Worm (Caenorhabditis elegans) whole organism, L4/young adult: ENCODE measurements around the gene K08D8.10.
"Not testable (repeated sequence)": the region's sequence is repeated elsewhere in the genome, so short reads cannot be mapped to it uniquely, and the experiment has no call there.

ENCODE experiments used
- W03F9.2 ChIP-seq: fragments of 150-350 bp; optimal IDR thresholded peaks from 2 replicates; lab custom pipeline; 2014; ENCODE audit warnings: missing biosample characterization, missing genetic modification characterization
- dao-5 ChIP-seq: sonication (generic microtip); optimal IDR thresholded peaks from 2 replicates; lab custom pipeline; 2016; ENCODE audit warnings: missing genotype, missing genetic modification characterization, moderate library complexity, missing compliant biosample characterization
- him-1 ChIP-seq: sonication (generic microtip); optimal IDR thresholded peaks from 2 replicates; lab custom pipeline; 2016; ENCODE audit warnings: missing genotype, missing genetic modification reagents, missing genetic modification characterization, missing compliant biosample characterization

The K08D8.10 gene

DNA sequence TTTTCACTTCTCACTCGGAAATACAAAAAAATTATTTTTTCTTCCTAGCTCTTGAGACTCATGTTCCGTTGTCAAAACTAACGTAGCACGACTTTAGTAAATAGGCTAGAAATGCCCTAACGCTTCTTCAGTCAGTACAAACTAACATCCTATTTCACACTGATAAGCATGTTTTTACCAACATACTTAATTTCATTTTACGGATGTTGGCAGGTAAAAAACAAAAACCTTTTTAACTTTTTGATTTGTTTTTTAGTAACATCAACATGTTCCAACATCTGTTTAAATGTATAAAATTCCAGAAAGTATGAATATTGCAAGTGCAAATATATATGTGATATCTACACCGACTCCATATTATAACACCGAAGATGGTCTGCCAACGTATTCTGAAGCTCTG is at the start of gene K08D8.10:
Gene K08D8.10, plus strand, starts transcription at position 301 of the 400 bp plus-strand sequence.
- TF ChIP-seq W03F9.2 (tag; lab: Kevin White, UChicago) (no peak), him-1 (tag; lab: Kevin White, UChicago) (no peak), dao-5 (tag; lab: Kevin White, UChicago) (no peak)

ce11 chrIV:12854372-12855114 is 45.8 kb upstream of the K08D8.10 start:
- no peak for TF ChIP-seq him-1 (tag; lab: Kevin White, UChicago)
- TF ChIP-seq dao-5 (tag; lab: Kevin White, UChicago), result no peak
- no peak for TF ChIP-seq W03F9.2 (tag; lab: Kevin White, UChicago)

DNA sequence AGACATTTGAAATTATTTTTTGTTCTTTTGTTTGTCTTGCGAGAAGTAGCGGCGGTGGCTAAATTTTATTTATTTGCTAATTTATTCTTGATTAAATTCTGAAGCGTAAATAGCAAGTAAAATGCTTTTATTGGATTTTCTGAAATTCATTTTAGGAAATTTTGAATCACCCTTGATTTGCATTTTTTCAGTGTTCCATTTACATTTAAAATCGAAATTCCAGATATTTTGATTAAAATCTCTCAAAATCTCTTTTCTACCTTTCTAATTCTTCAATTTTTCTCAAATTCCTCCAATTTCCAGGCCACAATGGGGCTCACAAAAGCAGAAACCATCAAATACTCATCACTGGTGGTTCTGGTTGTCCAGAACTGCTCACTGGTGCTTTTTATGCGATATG is 45.1 kb upstream of the K08D8.10 start, which contains the start of gene nstp-5:
Gene nstp-5, plus strand, starts transcription at position 301 of the 400 bp plus-strand sequence.
- no peak for TF ChIP-seq him-1 (tag; lab: Kevin White, UChicago)

DNA sequence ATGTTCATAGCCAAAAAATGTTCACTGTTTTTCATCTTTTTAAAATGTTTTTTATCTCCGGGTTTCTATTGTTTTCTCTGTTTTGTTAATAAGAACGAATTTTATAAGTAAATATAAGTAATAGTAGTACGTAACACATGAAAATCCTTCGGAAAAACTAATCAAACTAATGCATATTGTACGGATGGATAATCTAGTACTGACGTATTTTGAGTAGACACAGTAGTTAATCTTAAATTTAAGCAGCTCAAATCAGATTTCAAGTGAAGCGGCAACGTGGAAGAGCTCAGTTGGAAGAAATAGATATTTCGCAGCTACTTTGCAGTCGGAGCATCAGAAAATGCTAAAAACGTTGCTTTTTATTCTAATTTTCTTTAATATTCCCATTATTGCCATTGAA is 40.6 kb upstream of the K08D8.10 start, which contains the start of gene gcy-18:
Gene gcy-18, plus strand, starts transcription at position 301 of the 400 bp plus-strand sequence.
- no peak for TF ChIP-seq dao-5 (tag; lab: Kevin White, UChicago)
- no peak for TF ChIP-seq him-1 (tag; lab: Kevin White, UChicago)
- TF ChIP-seq W03F9.2 (tag; lab: Kevin White, UChicago), result no peak

DNA sequence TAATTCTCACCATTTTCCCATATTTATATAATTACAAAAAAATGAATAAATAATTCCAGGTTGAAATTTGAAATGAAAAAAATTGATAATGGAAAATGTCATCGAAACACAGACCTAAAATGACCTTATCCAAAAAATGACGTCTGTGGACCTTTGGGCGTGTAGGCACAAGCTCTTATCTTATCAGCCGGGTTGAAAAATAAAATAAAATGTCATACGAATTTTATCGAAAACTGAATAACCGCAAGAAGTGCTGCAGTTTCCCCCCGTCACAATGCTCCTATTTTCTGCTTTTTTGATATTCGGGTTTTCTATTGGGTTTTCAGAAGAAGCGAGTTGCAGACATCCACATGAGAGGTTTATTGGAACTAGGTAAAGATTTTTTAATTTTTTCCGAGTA is 34.5 kb upstream of the K08D8.10 start, which contains the start of gene clec-186:
Gene clec-186, plus strand, starts transcription at position 226 of the 400 bp plus-strand sequence.
- TF ChIP-seq him-1 (tag; lab: Kevin White, UChicago) (no peak), W03F9.2 (tag; lab: Kevin White, UChicago) (no peak), dao-5 (tag; lab: Kevin White, UChicago) (no peak)

- TF ChIP-seq him-1 (tag; lab: Kevin White, UChicago), result no peak
- no peak for TF ChIP-seq dao-5 (tag; lab: Kevin White, UChicago)
- no peak for TF ChIP-seq W03F9.2 (tag; lab: Kevin White, UChicago)
These were observed 31.0 kb upstream of the K08D8.10 start for ce11 chrIV:12869383-12869782.

DNA sequence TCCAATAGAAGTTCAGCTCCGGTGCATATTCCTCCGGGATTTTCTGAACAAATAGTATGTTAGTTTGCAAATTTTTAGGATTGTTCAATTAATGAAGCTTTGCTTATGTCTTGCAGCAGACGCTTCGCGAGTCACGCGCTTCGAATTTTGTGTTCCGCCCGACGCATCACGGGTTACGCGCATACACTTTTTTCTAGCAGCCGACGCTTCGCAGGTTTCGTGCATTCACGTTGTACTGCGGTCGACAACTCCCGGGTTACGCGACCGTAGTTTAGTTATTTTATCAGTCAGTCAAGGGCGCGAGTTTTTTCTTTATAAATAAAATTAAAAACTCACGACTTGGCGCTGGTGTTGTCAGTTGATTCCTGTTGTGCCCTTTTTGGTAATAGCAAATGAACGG is 30.6 kb upstream of the K08D8.10 start:
- TF ChIP-seq W03F9.2 (tag; lab: Kevin White, UChicago) (no peak), dao-5 (tag; lab: Kevin White, UChicago) (no peak), him-1 (tag; lab: Kevin White, UChicago) (no peak)

- TF ChIP-seq W03F9.2 (tag; lab: Kevin White, UChicago) (no peak), dao-5 (tag; lab: Kevin White, UChicago) (no peak), him-1 (tag; lab: Kevin White, UChicago) (no peak)
These were observed 30.1 kb upstream of the K08D8.10 start for ce11 chrIV:12870315-12870714.

DNA sequence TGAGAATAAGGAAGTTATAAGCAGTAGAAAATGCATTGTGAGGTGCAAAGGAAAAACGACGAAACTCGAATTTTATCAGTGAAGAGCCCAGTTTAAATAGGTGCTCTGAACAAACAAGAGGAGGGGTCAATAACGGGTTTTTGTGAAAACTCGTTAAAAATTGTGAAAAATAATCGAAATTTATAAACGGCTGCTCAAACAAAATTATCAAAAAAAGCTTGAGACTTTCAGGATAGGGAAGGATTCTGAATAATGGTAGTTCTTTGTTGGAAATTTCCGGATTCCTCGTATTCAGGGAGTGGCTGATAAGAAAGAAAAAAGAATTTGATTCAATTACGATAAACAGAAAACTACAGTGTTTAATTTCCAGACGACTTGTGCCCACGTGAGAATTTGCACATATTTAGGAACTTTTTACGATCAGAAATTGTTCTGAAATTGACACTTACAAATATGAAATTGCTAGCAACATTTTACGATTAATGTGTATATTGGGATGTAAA is 28.9 kb upstream of the K08D8.10 start, which contains the start of gene clec-187:
Gene clec-187, minus strand, starts transcription at position 51 of the 503 bp plus-strand sequence.
- TF ChIP-seq him-1 (tag; lab: Kevin White, UChicago), result no peak
- TF ChIP-seq W03F9.2 (tag; lab: Kevin White, UChicago), result no peak
- no peak for TF ChIP-seq dao-5 (tag; lab: Kevin White, UChicago)

- TF ChIP-seq dao-5, him-1, W03F9.2 (tag; lab: Kevin White, UChicago): not testable (repeated sequence)
These were observed 25.1 kb upstream of the K08D8.10 start, which contains the start of gene ZK896.1 for ce11 chrIV:12875260-12875659. Gene ZK896.1 (minus strand): TSS chrIV:12875360.

DNA sequence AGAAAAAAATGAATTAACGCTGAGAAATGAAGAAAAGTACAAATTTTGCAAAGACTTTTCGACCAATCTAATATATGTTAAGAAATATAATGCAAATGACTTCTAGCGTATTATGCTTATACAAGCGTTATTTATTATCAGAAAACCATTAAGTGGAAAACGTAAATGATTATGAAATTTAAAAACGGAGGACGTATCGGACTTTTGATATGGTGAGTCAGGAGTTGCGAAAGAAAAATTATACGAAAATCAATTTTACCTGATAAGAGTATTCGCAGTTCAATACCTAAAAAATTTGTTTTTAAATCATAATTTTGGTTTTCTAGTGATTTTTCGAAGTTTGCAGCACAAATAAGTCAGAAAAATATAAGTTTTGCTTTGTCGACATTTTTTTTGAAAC is 23.8 kb upstream of the K08D8.10 start:
- TF ChIP-seq dao-5 (tag; lab: Kevin White, UChicago) (no peak), W03F9.2 (tag; lab: Kevin White, UChicago) (no peak), him-1 (tag; lab: Kevin White, UChicago) (no peak)

ce11 chrIV:12879557-12879956 is 20.8 kb upstream of the K08D8.10 start, which contains the start of gene ZK896.5:
Gene ZK896.5 (minus strand): TSS chrIV:12879645.
- TF ChIP-seq him-1 (tag; lab: Kevin White, UChicago) (no peak), dao-5 (tag; lab: Kevin White, UChicago) (no peak), W03F9.2 (tag; lab: Kevin White, UChicago) (no peak)

- TF ChIP-seq W03F9.2 (tag; lab: Kevin White, UChicago), result no peak
- no peak for TF ChIP-seq dao-5 (tag; lab: Kevin White, UChicago)
- no peak for TF ChIP-seq him-1 (tag; lab: Kevin White, UChicago)
These were observed 17.2 kb upstream of the K08D8.10 start, which contains the start of gene ZK896.4 for ce11 chrIV:12883190-12883589. Gene ZK896.4 (minus strand): TSS chrIV:12883290.
